Fruit fly (Drosophila melanogaster): ENCODE results near the gene RhoL.

DNA sequence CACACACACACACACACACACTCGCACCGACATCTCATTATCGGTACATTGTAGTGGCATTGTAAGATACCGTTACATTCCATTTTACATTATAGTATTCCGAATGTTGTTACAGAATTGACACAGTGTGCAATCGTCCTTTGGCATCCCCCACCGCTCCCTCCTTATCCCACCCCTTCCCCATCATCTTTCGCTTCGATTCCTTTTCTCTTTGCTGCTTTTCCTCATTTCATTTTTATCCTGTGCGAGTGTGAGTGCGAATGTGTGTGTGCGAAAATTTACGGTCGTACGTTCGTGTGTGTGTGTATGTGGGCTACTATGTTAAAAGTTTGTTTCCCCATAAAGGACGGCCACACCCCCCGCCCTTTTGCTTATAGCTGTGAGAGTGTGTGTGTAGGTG lies 10.3 kb downstream of the RhoL start:
- no peak for TF ChIP-seq Ets98B (GFP tag; IDR thresholded peaks at IDR 0.05)
- TF ChIP-seq CG12605 (GFP tag; IDR thresholded peaks at IDR 0.05), result no peak
- TF ChIP-seq fd96Ca (GFP tag; IDR thresholded peaks at IDR 0.05), result no peak
- TF ChIP-seq CG15710 (tag; optimal IDR thresholded peaks at IDR 0.05), result no peak
- no peak for TF ChIP-seq rn (GFP tag; IDR thresholded peaks at IDR 0.05)
- no peak for TF ChIP-seq CG32121 (GFP tag; IDR thresholded peaks at IDR 0.05)
- no peak for TF ChIP-seq CG8301 (tag; optimal IDR thresholded peaks at IDR 0.05)
- TF ChIP-seq CG17806 (tag; optimal IDR thresholded peaks at IDR 0.05), result no peak
- no peak for TF ChIP-seq Pif1B (GFP tag; optimal IDR thresholded peaks at IDR 0.05)
- TF ChIP-seq Pif1A (GFP tag; optimal IDR thresholded peaks at IDR 0.05), result no peak

All from whole organism, pupa.